Worm (Caenorhabditis elegans): Measurements from ENCODE around the gene acr-5.
"Not testable (repeated sequence)": the region's sequence is repeated elsewhere in the genome, so short reads cannot be mapped to it uniquely, and the experiment has no call there.

The acr-5 gene

ce11 chrIII:6514673-6515072 lies at the start of gene acr-5:
acr-5 (minus strand) TSS chrIII:6514773.
- TF ChIP-seq ztf-18 (tag; optimal IDR thresholded peaks at IDR 0.05) (no peak), Y53G8AR.9 (GFP tag; conservative IDR thresholded peaks at IDR 0.05) (no peak), sptf-2 (GFP tag; optimal IDR thresholded peaks at IDR 0.05) (no peak), F57C9.4 (tag; optimal IDR thresholded peaks at IDR 0.05) (no peak), ceh-40 (GFP tag; IDR thresholded peaks at IDR 0.05) (no peak), nhr-179 (tag; optimal IDR thresholded peaks at IDR 0.05) (no peak), lsl-1 (GFP tag; optimal IDR thresholded peaks at IDR 0.05) (no peak), B0035.1 (tag; optimal IDR thresholded peaks at IDR 0.05) (no peak), hmg-20 (GFP tag; IDR thresholded peaks at IDR 0.05) (no peak), attf-3 (GFP tag; conservative IDR thresholded peaks at IDR 0.05) (no peak)

ce11 chrIII:6563638-6564037 lies 49.1 kb upstream of the acr-5 start:
- TF ChIP-seq efl-1 (GFP tag; optimal IDR thresholded peaks at IDR 0.05) (peak; percentile 48), madf-8 (GFP tag; conservative IDR thresholded peaks at IDR 0.05) (peak; percentile 35), lsl-1 (GFP tag; optimal IDR thresholded peaks at IDR 0.05) (peak; percentile 73), madf-6 (GFP tag; IDR thresholded peaks at IDR 0.05) (peak; percentile 55; the same call in 1 of the 2 replicates), dox-1 (GFP tag; IDR thresholded peaks at IDR 0.05) (peak; percentile 36; the same call in 1 of the 2 replicates), D2030.7 (GFP tag; IDR thresholded peaks at IDR 0.05) (peak; percentile 54), F33H1.4 (GFP tag; IDR thresholded peaks at IDR 0.05) (peak; percentile 77)

- TF ChIP-seq F57C9.4 (tag; optimal IDR thresholded peaks at IDR 0.05) = no peak
- TF ChIP-seq Y67H2A.10 (GFP tag; conservative IDR thresholded peaks at IDR 0.05) = no peak
- peak; percentile 25 for TF ChIP-seq efl-1 (GFP tag; optimal IDR thresholded peaks at IDR 0.05)
Observed at ce11 chrIII:6558487-6558886, 43.9 kb upstream of the acr-5 start, which contains the start of gene C09E7.8. C09E7.8 (minus strand) TSS chrIII:6558587.

- TF ChIP-seq egrh-3 (GFP tag; IDR thresholded peaks at IDR 0.05) (peak; percentile 80), egl-44 (GFP tag; IDR thresholded peaks at IDR 0.05) (peak; percentile 68; the same call in 1 of the 2 replicates), K12H6.12 (tag; optimal IDR thresholded peaks at IDR 0.05) (peak; percentile 55), ceh-91 (GFP tag; IDR thresholded peaks at IDR 0.05) (peak; percentile 81), hmg-20 (GFP tag; IDR thresholded peaks at IDR 0.05) (peak; percentile 42; the same call in 1 of the 2 replicates), ztf-18 (tag; optimal IDR thresholded peaks at IDR 0.05) (peak; percentile 67), Y67H2A.10 (GFP tag; conservative IDR thresholded peaks at IDR 0.05) (peak; percentile 65), lin-35 (GFP tag; optimal IDR thresholded peaks at IDR 0.05) (peak in 1 of 3 experiments; percentile 64), rec-8 (tag; optimal IDR thresholded peaks at IDR 0.05) (peak in 1 of 2 experiments; percentile 5), madf-8 (GFP tag; conservative IDR thresholded peaks at IDR 0.05) (peak; percentile 79), ztf-6 (GFP tag; IDR thresholded peaks at IDR 0.05) (peak; percentile 75; the same call in 1 of the 2 replicates), athp-1 (tag; optimal IDR thresholded peaks at IDR 0.05) (peak; percentile 18), nfyb-1 (GFP tag; IDR thresholded peaks at IDR 0.05) (peak; percentile 74), tbp1 (GFP tag; optimal IDR thresholded peaks at IDR 0.05) (peak; percentile 9), rcor-1 (GFP tag; IDR thresholded peaks at IDR 0.05) (peak; percentile 85), mcd-1 (GFP tag; IDR thresholded peaks at IDR 0.05) (peak; percentile 79), somi-1 (GFP tag; optimal IDR thresholded peaks at IDR 0.05) (peak; percentile 63), snpc-4 (tag; optimal IDR thresholded peaks at IDR 0.05) (peak in 2 of 4 experiments; percentile 9 to 28), cebp-1 (GFP tag; IDR thresholded peaks at IDR 0.05) (peak; percentile 60), cebp-1 (tag; optimal IDR thresholded peaks at IDR 0.05) (peak; percentile 61), madf-10 (tag; optimal IDR thresholded peaks at IDR 0.05) (peak; percentile 45), aptf-2 (GFP tag; conservative IDR thresholded peaks at IDR 0.05) (peak; percentile 81), F22D6.2 (tag; optimal IDR thresholded peaks at IDR 0.05) (peak; percentile 44), ztf-26 (tag; optimal IDR thresholded peaks at IDR 0.05) (peak; percentile 31), efl-1 (GFP tag; optimal IDR thresholded peaks at IDR 0.05) (peak; percentile 90), ztf-25 (GFP tag; IDR thresholded peaks at IDR 0.05) (peak; percentile 86; the same call in 1 of the 2 replicates), bed-2 (GFP tag; IDR thresholded peaks at IDR 0.05) (peak; percentile 86), lsl-1 (GFP tag; optimal IDR thresholded peaks at IDR 0.05) (peak; percentile 58), F33H1.4 (GFP tag; IDR thresholded peaks at IDR 0.05) (peak; percentile 63)
- not testable (repeated sequence) for TF ChIP-seq snpc-4 (GFP tag; optimal IDR thresholded peaks at IDR 0.05)
Observed at ce11 chrIII:6551187-6552058, 36.9 kb upstream of the acr-5 start, which contains the start of gene C09E7.7. C09E7.7 (minus strand) TSS chrIII:6551243.
